Worm (Caenorhabditis elegans) whole organism, L2 larva: ENCODE measurements around the gene F01F1.14.

Source experiments
- C34F6.9 ChIP-seq: fragments of 150-350 bp; optimal IDR thresholded peaks from 2 replicates; lab custom pipeline; 2014; ENCODE audit warnings: missing biosample characterization, missing genetic modification characterization
- F13H6.1 ChIP-seq: sonication (generic microtip); optimal IDR thresholded peaks from 2 replicates; lab custom pipeline; 2016; ENCODE audit warnings: missing genetic modification characterization, missing compliant biosample characterization
- Y55F3AM.14 ChIP-seq: fragments of 200-800 bp; sonication (Bioruptor generic); optimal IDR thresholded peaks from 2 replicates; lab custom pipeline; 2018; ENCODE audit warnings: mild to moderate bottlenecking, missing genetic modification characterization, missing compliant biosample characterization
- alr-1 ChIP-seq: fragments of 150-350 bp; optimal IDR thresholded peaks from 2 replicates; lab custom pipeline; 2014; ENCODE audit warnings: missing biosample characterization, missing genetic modification characterization
- aly-2 ChIP-seq: fragments of 150-350 bp; optimal IDR thresholded peaks from 2 replicates; lab custom pipeline; 2014; ENCODE audit warnings: missing biosample characterization, missing genetic modification characterization
- ama-1 ChIP-seq: fragments of 150-350 bp; optimal IDR thresholded peaks from 2 replicates; lab custom pipeline; 2018; ENCODE audit warnings: inconsistent platforms
- ceh-16 ChIP-seq: fragments of 150-350 bp; optimal IDR thresholded peaks from 2 replicates; lab custom pipeline; 2014; ENCODE audit warnings: missing biosample characterization, missing genetic modification characterization
- crh-2 ChIP-seq: sonication (generic microtip); optimal IDR thresholded peaks from 2 replicates; lab custom pipeline; 2017; ENCODE audit warnings: missing biosample characterization, missing genetic modification characterization
- dmd-4 ChIP-seq: sonication (generic microtip); optimal IDR thresholded peaks from 2 replicates; lab custom pipeline; 2017; ENCODE audit warnings: missing biosample characterization, missing genetic modification characterization
- elt-1 ChIP-seq: fragments of 150-350 bp; optimal IDR thresholded peaks from 2 replicates; lab custom pipeline; 2014; ENCODE audit warnings: missing biosample characterization, missing genetic modification characterization
- elt-3 ChIP-seq: sonication (generic microtip); optimal IDR thresholded peaks from 2 replicates; lab custom pipeline; 2017; ENCODE audit warnings: missing biosample characterization, missing genetic modification characterization
- fos-1 ChIP-seq: fragments of 150-350 bp; optimal IDR thresholded peaks from 2 replicates; lab custom pipeline; 2014; ENCODE audit warnings: missing biosample characterization, missing genetic modification characterization
- gmeb-1 ChIP-seq: fragments of 150-350 bp; optimal IDR thresholded peaks from 2 replicates; lab custom pipeline; 2014; ENCODE audit warnings: missing biosample characterization, missing genetic modification characterization
- lin-13 ChIP-seq: fragments of 150-350 bp; optimal IDR thresholded peaks from 2 replicates; lab custom pipeline; 2014; ENCODE audit warnings: missing biosample characterization, missing genetic modification reagents, missing genetic modification characterization
- lin-39 ChIP-seq: fragments of 150-350 bp; optimal IDR thresholded peaks from 2 replicates; lab custom pipeline; 2014; ENCODE audit warnings: missing biosample characterization, missing genetic modification reagents, missing genetic modification characterization
- lsy-2 ChIP-seq, 2 experiments: fragments of 150-350 bp in 1 of 2; sonication (generic microtip) in 1 of 2; optimal IDR thresholded peaks; 2 replicates each; lab custom pipeline; 2014 to 2017; ENCODE audit warnings: missing biosample characterization in 2 of 2, missing genetic modification characterization in 2 of 2
- mab-5 ChIP-seq: fragments of 150-350 bp; optimal IDR thresholded peaks from 2 replicates; lab custom pipeline; 2014; ENCODE audit warnings: missing biosample characterization, missing genetic modification characterization
- mbf-1 ChIP-seq: sonication (generic microtip); optimal IDR thresholded peaks from 2 replicates; lab custom pipeline; 2017; ENCODE audit warnings: missing biosample characterization, missing genetic modification characterization
- nhr-10 ChIP-seq: sonication (generic microtip); optimal IDR thresholded peaks from 2 replicates; lab custom pipeline; 2017; ENCODE audit warnings: missing biosample characterization, missing genetic modification characterization
- nhr-11 ChIP-seq: fragments of 150-350 bp; optimal IDR thresholded peaks from 2 replicates; lab custom pipeline; 2014; ENCODE audit warnings: missing biosample characterization, missing genetic modification characterization
- nhr-12 ChIP-seq: fragments of 150-350 bp; optimal IDR thresholded peaks from 2 replicates; lab custom pipeline; 2014; ENCODE audit warnings: missing biosample characterization, missing genetic modification characterization
- nhr-129 ChIP-seq: fragments of 150-350 bp; optimal IDR thresholded peaks from 2 replicates; lab custom pipeline; 2014; ENCODE audit warnings: missing biosample characterization, missing genetic modification characterization
- nhr-21 ChIP-seq: fragments of 150-350 bp; optimal IDR thresholded peaks from 2 replicates; lab custom pipeline; 2014; ENCODE audit warnings: missing biosample characterization, missing genetic modification characterization
- nhr-237 ChIP-seq: fragments of 150-350 bp; optimal IDR thresholded peaks from 2 replicates; lab custom pipeline; 2014; ENCODE audit warnings: missing biosample characterization, missing genetic modification characterization
- nhr-6 ChIP-seq: fragments of 150-350 bp; optimal IDR thresholded peaks from 2 replicates; lab custom pipeline; 2014; ENCODE audit warnings: missing biosample characterization, missing genetic modification characterization
- peb-1 ChIP-seq: fragments of 150-350 bp; optimal IDR thresholded peaks from 2 replicates; lab custom pipeline; 2014; ENCODE audit warnings: missing biosample characterization, missing genetic modification characterization
- sem-4 ChIP-seq: fragments of 150-350 bp; optimal IDR thresholded peaks from 2 replicates; lab custom pipeline; 2014; ENCODE audit warnings: missing biosample characterization, missing genetic modification reagents, missing genetic modification characterization
- skn-1 ChIP-seq: sonication (generic microtip); optimal IDR thresholded peaks from 2 replicates; lab custom pipeline; 2017; ENCODE audit warnings: missing biosample characterization, missing genetic modification characterization
- sma-9 ChIP-seq, 2 experiments: fragments of 150-350 bp in 1 of 2; sonication (generic microtip) in 1 of 2; optimal IDR thresholded peaks; 2 replicates each; lab custom pipeline; 2014 to 2016; ENCODE audit warnings: missing genetic modification characterization in 2 of 2, mild to moderate bottlenecking in 1 of 2, missing biosample characterization in 1 of 2, missing compliant biosample characterization in 1 of 2, missing genetic modification reagents in 1 of 2, moderate library complexity in 1 of 2
- snpc-4 ChIP-seq: fragments of 150-350 bp; optimal IDR thresholded peaks from 2 replicates; lab custom pipeline; 2014; ENCODE audit warnings: missing biosample characterization, missing genetic modification characterization
- unc-39 ChIP-seq: fragments of 150-350 bp; optimal IDR thresholded peaks from 2 replicates; lab custom pipeline; 2014; ENCODE audit warnings: missing biosample characterization, missing genetic modification characterization
- unc-55 ChIP-seq: fragments of 150-350 bp; sonication (generic microtip); optimal IDR thresholded peaks from 3 replicates; lab custom pipeline; 2014; ENCODE audit warnings: missing biosample characterization, missing genetic modification reagents, missing genetic modification characterization
- zag-1 ChIP-seq: fragments of 150-350 bp; optimal IDR thresholded peaks from 2 replicates; lab custom pipeline; 2014; ENCODE audit warnings: missing biosample characterization, missing genetic modification characterization
- ztf-1 ChIP-seq: fragments of 200-800 bp; sonication (Bioruptor generic); conservative IDR thresholded peaks from 2 replicates; pipeline ENCODE4 v1.3.6; 2022; ENCODE audit warnings: missing genetic modification characterization, missing compliant biosample characterization
- ztf-11 ChIP-seq: sonication (generic microtip); optimal IDR thresholded peaks from 2 replicates; lab custom pipeline; 2017; ENCODE audit warnings: missing biosample characterization, missing genetic modification characterization
- ztf-4 ChIP-seq: fragments of 150-350 bp; optimal IDR thresholded peaks from 2 replicates; lab custom pipeline; 2014; ENCODE audit warnings: missing biosample characterization, missing genetic modification characterization

Gene F01F1.14

ce11 chrIII:5915926-5916325 is 33.2 kb upstream of the F01F1.14 start:
- TF ChIP-seq crh-2 (tag; lab: Kevin White, UChicago) (peak; percentile 44), mab-5 (no peak), ztf-4 (tag; lab: Kevin White, UChicago) (no peak), fos-1 (tag; lab: Kevin White, UChicago) (peak; percentile 78), skn-1 (tag; lab: Kevin White, UChicago) (peak; percentile 57)
- TF ChIP-seq, all 48 proteins: peak for 3

ce11 chrIII:5914717-5915116 is 32.0 kb upstream of the F01F1.14 start:
- TF ChIP-seq sma-9 (GFP tag; optimal IDR thresholded peaks at IDR 0.05; lab: Kevin White, UChicago) (peak; percentile 15), sma-9 (tag; optimal IDR thresholded peaks at IDR 0.05; lab: Kevin White, UChicago) (no peak), fos-1 (tag; lab: Kevin White, UChicago) (peak; percentile 67), peb-1 (tag; lab: Kevin White, UChicago) (no peak), crh-2 (tag; lab: Kevin White, UChicago) (peak; percentile 74)

- TF ChIP-seq snpc-4: no peak
- no peak for TF ChIP-seq nhr-11 (tag; lab: Kevin White, UChicago)
- TF ChIP-seq elt-1 (tag; lab: Kevin White, UChicago): no peak
- TF ChIP-seq elt-3: no peak
- TF ChIP-seq alr-1: no peak
- TF ChIP-seq lin-13 (GFP tag; lab: Kevin White, UChicago): no peak
- TF ChIP-seq lin-39 (tag; lab: Kevin White, UChicago): no peak
- TF ChIP-seq nhr-12 (tag; lab: Kevin White, UChicago): no peak
- no peak for TF ChIP-seq F13H6.1
- TF ChIP-seq Y55F3AM.14: no peak
- no peak for TF ChIP-seq nhr-129
- TF ChIP-seq zag-1 (tag; lab: Kevin White, UChicago): no peak
- no peak for TF ChIP-seq aly-2 (tag; lab: Kevin White, UChicago)
- TF ChIP-seq ztf-1 (GFP tag; lab: Robert Waterston, UW): no peak
- no peak for TF ChIP-seq nhr-6 (tag; lab: Kevin White, UChicago)
These were observed 25.7 kb upstream of the F01F1.14 start, which contains the start of gene C28H8.3 for ce11 chrIII:5908408-5908807. C28H8.3 (plus strand) TSS chrIII:5908700.

ce11 chrIII:5906749-5907148 is 24.0 kb upstream of the F01F1.14 start, which contains the start of gene erd-2.2:
erd-2.2 (plus strand) TSS chrIII:5907049.
- TF ChIP-seq ceh-16 (tag; lab: Kevin White, UChicago): no peak
- TF ChIP-seq nhr-6 (tag; lab: Kevin White, UChicago): no peak
- no peak for TF ChIP-seq lin-13 (GFP tag; lab: Kevin White, UChicago)
- no peak for TF ChIP-seq unc-39 (tag; lab: Kevin White, UChicago)
- no peak for TF ChIP-seq ama-1 (lab: Kevin White, UChicago)
- TF ChIP-seq nhr-10 (tag; lab: Kevin White, UChicago): no peak

ce11 chrIII:5906059-5906458 is 23.3 kb upstream of the F01F1.14 start, which contains the start of gene dpff-1:
dpff-1 (minus strand) TSS chrIII:5906346.
- peak; percentile 5 for TF ChIP-seq gmeb-1 (tag; lab: Kevin White, UChicago)
- TF ChIP-seq crh-2 (tag; lab: Kevin White, UChicago): peak; percentile 3
- TF ChIP-seq ztf-11: no peak
- TF ChIP-seq unc-55 (GFP tag; lab: Kevin White, UChicago): peak; percentile 39
- TF ChIP-seq dmd-4 (tag; lab: Kevin White, UChicago): no peak
- TF ChIP-seq mbf-1: no peak
- TF ChIP-seq nhr-129: peak; percentile 39
- no peak for TF ChIP-seq nhr-21 (tag; lab: Kevin White, UChicago)
- peak in 1 of 2 experiments; percentile 44 for TF ChIP-seq lsy-2 (tag; optimal IDR thresholded peaks at IDR 0.05; lab: Kevin White, UChicago)
- TF ChIP-seq alr-1: no peak
- TF ChIP-seq sem-4: no peak
- peak; percentile 21 for TF ChIP-seq ama-1 (lab: Kevin White, UChicago)
- no peak for TF ChIP-seq lin-13 (GFP tag; lab: Kevin White, UChicago)
- peak; percentile 34 for TF ChIP-seq F13H6.1
- no peak for TF ChIP-seq nhr-237
- TF ChIP-seq C34F6.9 (tag; lab: Kevin White, UChicago): peak; percentile 37
